Worm (Caenorhabditis elegans): ENCODE data around the gene T23F2.3.

T23F2.3 gene

DNA sequence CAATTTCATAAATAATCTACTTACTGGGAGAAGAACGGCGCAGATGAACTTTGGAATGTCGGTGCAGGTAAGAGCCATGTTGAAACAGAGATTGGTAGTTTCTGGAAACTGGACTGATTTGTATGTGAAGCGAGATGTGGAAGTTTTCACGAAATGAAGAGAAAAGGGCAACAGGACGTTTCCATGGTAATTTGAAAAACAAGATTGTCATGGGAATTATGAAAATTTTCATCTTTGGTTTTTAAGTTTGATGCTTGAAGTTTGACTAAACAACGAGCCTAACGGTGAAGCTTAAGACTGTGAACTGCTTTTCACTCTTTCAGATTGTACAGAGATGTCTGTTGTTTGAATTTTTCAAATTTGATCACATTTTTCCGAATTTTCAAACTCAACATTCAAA, at the start of gene T23F2.3:
TSS of gene T23F2.3 (minus strand) at position 101 of the 400 bp plus-strand sequence.
- TF ChIP-seq ceh-13 (GFP tag; optimal IDR thresholded peaks at IDR 0.05), result no peak
- no peak for TF ChIP-seq pes-1 (GFP tag; IDR thresholded peaks at IDR 0.05)
- TF ChIP-seq aly-1 (tag; optimal IDR thresholded peaks at IDR 0.05), result no peak
- no peak for TF ChIP-seq tbx-11 (GFP tag; IDR thresholded peaks at IDR 0.05)
- TF ChIP-seq ets-7 (tag; optimal IDR thresholded peaks at IDR 0.05), result no peak
- no peak for TF ChIP-seq sea-1 (GFP tag; conservative IDR thresholded peaks at IDR 0.05)
- no peak for TF ChIP-seq scrt-1 (GFP tag; IDR thresholded peaks at IDR 0.05)
- TF ChIP-seq tbx-37 (GFP tag; conservative IDR thresholded peaks at IDR 0.05), result no peak
- TF ChIP-seq tra-4 (tag; optimal IDR thresholded peaks at IDR 0.05), result no peak
- TF ChIP-seq ama-1 (optimal IDR thresholded peaks at IDR 0.05), result no peak
- no peak for TF ChIP-seq ceh-36 (tag; optimal IDR thresholded peaks at IDR 0.05)
- TF ChIP-seq hnd-1 (tag; optimal IDR thresholded peaks at IDR 0.05), result no peak
- no peak for TF ChIP-seq hmg-4 (GFP tag; optimal IDR thresholded peaks at IDR 0.05)
- no peak for TF ChIP-seq F13C5.2 (tag; optimal IDR thresholded peaks at IDR 0.05)
- TF ChIP-seq hmbx-1 (tag; optimal IDR thresholded peaks at IDR 0.05), result no peak

- TF ChIP-seq hnd-1 (tag; optimal IDR thresholded peaks at IDR 0.05), result no peak
- no peak for TF ChIP-seq hmbx-1 (tag; optimal IDR thresholded peaks at IDR 0.05)
- TF ChIP-seq B0310.2 (tag; optimal IDR thresholded peaks at IDR 0.05), result no peak
- TF ChIP-seq flt-1 (GFP tag; IDR thresholded peaks at IDR 0.05), result no peak
- TF ChIP-seq tbx-37 (GFP tag; conservative IDR thresholded peaks at IDR 0.05), result no peak
- no peak for TF ChIP-seq F13C5.2 (tag; optimal IDR thresholded peaks at IDR 0.05)
These were observed 45.8 kb upstream of the T23F2.3 start, which contains the start of gene C38C5.1 for ce11 chrX:5557966-5558365. Gene C38C5.1 (plus strand): TSS chrX:5558055.

ce11 chrX:5555055-5555629, 43.0 kb upstream of the T23F2.3 start:
- TF ChIP-seq tra-4 (tag; optimal IDR thresholded peaks at IDR 0.05) (no peak), hmbx-1 (tag; optimal IDR thresholded peaks at IDR 0.05) (no peak), ceh-36 (tag; optimal IDR thresholded peaks at IDR 0.05) (no peak), ets-7 (tag; optimal IDR thresholded peaks at IDR 0.05) (no peak), B0310.2 (tag; optimal IDR thresholded peaks at IDR 0.05) (no peak), flt-1 (GFP tag; IDR thresholded peaks at IDR 0.05) (no peak), hmg-4 (GFP tag; optimal IDR thresholded peaks at IDR 0.05) (no peak), aly-1 (tag; optimal IDR thresholded peaks at IDR 0.05) (no peak), ama-1 (optimal IDR thresholded peaks at IDR 0.05) (no peak), pes-1 (GFP tag; IDR thresholded peaks at IDR 0.05) (no peak), tbx-37 (GFP tag; conservative IDR thresholded peaks at IDR 0.05) (no peak), sea-1 (GFP tag; conservative IDR thresholded peaks at IDR 0.05) (no peak), tbx-11 (GFP tag; IDR thresholded peaks at IDR 0.05) (no peak), hnd-1 (tag; optimal IDR thresholded peaks at IDR 0.05) (no peak), F13C5.2 (tag; optimal IDR thresholded peaks at IDR 0.05) (no peak), ceh-13 (GFP tag; optimal IDR thresholded peaks at IDR 0.05) (no peak), scrt-1 (GFP tag; IDR thresholded peaks at IDR 0.05) (no peak)

ce11 chrX:5552652-5553051, 40.5 kb upstream of the T23F2.3 start, which contains the start of gene ifta-1:
Gene ifta-1 (minus strand): TSS chrX:5552752.
- TF ChIP-seq pes-1 (GFP tag; IDR thresholded peaks at IDR 0.05) (no peak), sea-1 (GFP tag; conservative IDR thresholded peaks at IDR 0.05) (no peak), ceh-36 (tag; optimal IDR thresholded peaks at IDR 0.05) (no peak), F13C5.2 (tag; optimal IDR thresholded peaks at IDR 0.05) (no peak), ama-1 (optimal IDR thresholded peaks at IDR 0.05) (no peak), tra-4 (tag; optimal IDR thresholded peaks at IDR 0.05) (no peak), B0310.2 (tag; optimal IDR thresholded peaks at IDR 0.05) (no peak), aly-1 (tag; optimal IDR thresholded peaks at IDR 0.05) (no peak), scrt-1 (GFP tag; IDR thresholded peaks at IDR 0.05) (no peak)

DNA sequence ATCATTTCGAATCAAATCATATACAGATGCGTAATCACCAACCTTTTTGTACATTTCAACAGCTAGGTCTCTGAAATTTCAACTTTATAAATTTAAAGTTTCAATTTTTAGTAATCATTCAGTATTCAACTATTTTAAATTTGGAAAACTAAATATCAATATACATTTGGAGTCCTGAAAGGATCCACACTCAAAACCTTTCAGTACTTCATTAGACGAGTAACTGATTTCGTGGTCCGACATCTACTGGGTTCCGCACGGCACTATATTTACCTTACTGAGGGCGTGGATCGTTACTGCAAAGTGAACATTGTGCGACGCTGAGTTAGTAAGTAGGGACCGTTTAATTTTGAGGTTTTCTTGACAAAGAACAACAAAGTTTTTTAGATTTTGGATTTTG, 35.7 kb upstream of the T23F2.3 start:
- TF ChIP-seq aly-1 (tag; optimal IDR thresholded peaks at IDR 0.05), result no peak

ce11 chrX:5543651-5544050, 31.5 kb upstream of the T23F2.3 start, which contains the start of gene C54G7.1:
Gene C54G7.1 (plus strand): TSS chrX:5543951.
- TF ChIP-seq ceh-36 (tag; optimal IDR thresholded peaks at IDR 0.05), result no peak
- TF ChIP-seq hmg-4 (GFP tag; optimal IDR thresholded peaks at IDR 0.05), result no peak
- TF ChIP-seq sea-1 (GFP tag; conservative IDR thresholded peaks at IDR 0.05), result no peak
- no peak for TF ChIP-seq B0310.2 (tag; optimal IDR thresholded peaks at IDR 0.05)
- TF ChIP-seq ceh-13 (GFP tag; optimal IDR thresholded peaks at IDR 0.05), result no peak

DNA sequence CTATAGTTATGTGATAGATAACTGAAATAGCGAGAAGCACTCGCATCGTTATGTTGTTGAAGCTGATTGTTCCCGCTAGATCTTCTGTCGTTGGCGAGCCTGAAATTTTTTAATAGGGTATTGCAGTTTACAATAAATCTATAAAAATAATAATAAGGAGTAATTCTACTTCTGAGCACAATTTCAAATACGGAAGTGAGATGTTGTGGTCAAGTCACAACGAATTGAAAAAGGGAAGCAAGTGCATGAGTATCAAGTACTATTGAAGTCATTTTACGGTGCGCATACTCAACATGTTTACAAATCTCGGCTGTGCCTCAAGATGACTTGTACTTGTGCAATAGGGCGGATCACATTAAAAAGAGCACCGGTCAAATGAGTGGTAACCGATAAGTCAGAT, 26.3 kb upstream of the T23F2.3 start, which contains the start of gene lgx-1:
TSS of gene lgx-1 (minus strand) at position 101 of the 400 bp plus-strand sequence.
- no peak for TF ChIP-seq tra-4 (tag; optimal IDR thresholded peaks at IDR 0.05)
- TF ChIP-seq tbx-11 (GFP tag; IDR thresholded peaks at IDR 0.05), result no peak
- no peak for TF ChIP-seq tbx-37 (GFP tag; conservative IDR thresholded peaks at IDR 0.05)
- no peak for TF ChIP-seq ama-1 (optimal IDR thresholded peaks at IDR 0.05)
- TF ChIP-seq scrt-1 (GFP tag; IDR thresholded peaks at IDR 0.05), result no peak
- no peak for TF ChIP-seq aly-1 (tag; optimal IDR thresholded peaks at IDR 0.05)
- TF ChIP-seq hmbx-1 (tag; optimal IDR thresholded peaks at IDR 0.05), result no peak
- no peak for TF ChIP-seq F13C5.2 (tag; optimal IDR thresholded peaks at IDR 0.05)
- no peak for TF ChIP-seq pes-1 (GFP tag; IDR thresholded peaks at IDR 0.05)
- TF ChIP-seq B0310.2 (tag; optimal IDR thresholded peaks at IDR 0.05), result no peak
- no peak for TF ChIP-seq sea-1 (GFP tag; conservative IDR thresholded peaks at IDR 0.05)
- no peak for TF ChIP-seq hmg-4 (GFP tag; optimal IDR thresholded peaks at IDR 0.05)
- TF ChIP-seq ceh-36 (tag; optimal IDR thresholded peaks at IDR 0.05), result no peak
- TF ChIP-seq ceh-13 (GFP tag; optimal IDR thresholded peaks at IDR 0.05), result no peak
- no peak for TF ChIP-seq hnd-1 (tag; optimal IDR thresholded peaks at IDR 0.05)
- TF ChIP-seq flt-1 (GFP tag; IDR thresholded peaks at IDR 0.05), result no peak
- no peak for TF ChIP-seq ets-7 (tag; optimal IDR thresholded peaks at IDR 0.05)

DNA sequence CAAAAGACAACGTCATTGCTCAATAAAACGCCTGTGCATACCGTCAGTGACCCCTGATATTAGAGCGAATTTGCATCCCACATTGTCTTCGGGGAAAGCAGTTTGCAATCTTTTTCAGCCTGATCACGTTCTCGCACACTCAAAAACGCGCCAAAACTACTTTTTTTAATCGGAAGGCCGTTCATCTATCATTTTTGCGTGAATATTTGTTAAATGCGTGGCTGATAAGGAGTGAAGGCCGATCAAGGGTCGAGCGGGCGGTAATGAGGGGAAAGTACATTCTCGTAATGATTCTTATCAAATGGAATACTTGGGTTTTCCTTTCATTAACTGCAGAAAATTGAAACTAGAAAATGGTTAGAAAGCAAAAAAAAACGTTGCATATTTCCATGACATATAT, 12.1 kb upstream of the T23F2.3 start:
- TF ChIP-seq tbx-37 (GFP tag; conservative IDR thresholded peaks at IDR 0.05), result no peak
- TF ChIP-seq scrt-1 (GFP tag; IDR thresholded peaks at IDR 0.05), result no peak
- TF ChIP-seq sea-1 (GFP tag; conservative IDR thresholded peaks at IDR 0.05), result no peak
- TF ChIP-seq F13C5.2 (tag; optimal IDR thresholded peaks at IDR 0.05), result no peak
- TF ChIP-seq tbx-11 (GFP tag; IDR thresholded peaks at IDR 0.05), result no peak
- TF ChIP-seq B0310.2 (tag; optimal IDR thresholded peaks at IDR 0.05), result no peak
- TF ChIP-seq ceh-36 (tag; optimal IDR thresholded peaks at IDR 0.05), result no peak
- TF ChIP-seq ceh-13 (GFP tag; optimal IDR thresholded peaks at IDR 0.05), result no peak
